Fruit fly (Drosophila melanogaster): Measurements from ENCODE around the gene Nrt.
A peak's percentile ranks its signal among the peaks of the same experiment; 100 is the strongest.

The Nrt gene

dm6 chr3L:16808139-16808538, 42.3 kb downstream of the Nrt start (continued):
- TF ChIP-seq tup (GFP tag; optimal IDR thresholded peaks at IDR 0.05) (no peak), gfzf (GFP tag; optimal IDR thresholded peaks at IDR 0.05) (peak; percentile 97), CG2875 (GFP tag; optimal IDR thresholded peaks at IDR 0.05) (no peak), Dref (GFP tag; IDR thresholded peaks at IDR 0.05) (no peak), CTCF (GFP tag; optimal IDR thresholded peaks at IDR 0.05) (peak; percentile 49), trh (GFP tag; optimal IDR thresholded peaks at IDR 0.05) (no peak), gcm2 (GFP tag; optimal IDR thresholded peaks at IDR 0.05) (no peak), sug (tag; optimal IDR thresholded peaks at IDR 0.05) (peak; percentile 43), CG4617 (GFP tag; optimal IDR thresholded peaks at IDR 0.05; ENCODE audit: borderline replicate concordance) (peak; percentile 68), zen (tag; optimal IDR thresholded peaks at IDR 0.05) (peak; percentile 32), Bgb (GFP tag; IDR thresholded peaks at IDR 0.05; ENCODE audit: partially characterized antibody) (peak; percentile 55), CG42726 (GFP tag; IDR thresholded peaks at IDR 0.05; ENCODE audit: partially characterized antibody) (peak; percentile 66), CG18011 (GFP tag; optimal IDR thresholded peaks at IDR 0.05) (peak; percentile 100), sob (GFP tag; IDR thresholded peaks at IDR 0.05) (peak; percentile 45; the same call in 1 of the 2 replicates), gcm (GFP tag; optimal IDR thresholded peaks at IDR 0.05) (no peak), CG34422 (GFP tag; IDR thresholded peaks at IDR 0.05) (peak; percentile 78; the same call in 1 of the 3 replicates), CG11456 (GFP tag; IDR thresholded peaks at IDR 0.05) (peak; percentile 54; the same call in 1 of the 3 replicates), en (GFP tag; optimal IDR thresholded peaks at IDR 0.05) (no peak), CG2199 (GFP tag; IDR thresholded peaks at IDR 0.05) (peak; percentile 87), Oaz (GFP tag; IDR thresholded peaks at IDR 0.05) (no peak), CG10274 (GFP tag; optimal IDR thresholded peaks at IDR 0.05) (no peak), CG10147 (GFP tag; optimal IDR thresholded peaks at IDR 0.05) (no peak), kni (GFP tag; optimal IDR thresholded peaks at IDR 0.05) (no peak), CG33213 (GFP tag; optimal IDR thresholded peaks at IDR 0.05) (peak; percentile 86), sqz (GFP tag; optimal IDR thresholded peaks at IDR 0.05) (peak; percentile 42), seq (GFP tag; IDR thresholded peaks at IDR 0.05) (no peak), ttk (GFP tag; IDR thresholded peaks at IDR 0.05) (no peak), CG17802 (tag; optimal IDR thresholded peaks at IDR 0.05) (peak; percentile 88), ems (GFP tag; optimal IDR thresholded peaks at IDR 0.05) (no peak), CoRest (tag; optimal IDR thresholded peaks at IDR 0.05) (peak; percentile 90), zf30C (GFP tag; optimal IDR thresholded peaks at IDR 0.05) (no peak), Fer2 (tag; optimal IDR thresholded peaks at IDR 0.05) (no peak), CG16863 (GFP tag; optimal IDR thresholded peaks at IDR 0.05) (no peak), CG9932 (GFP tag; IDR thresholded peaks at IDR 0.05) (peak; percentile 51; the same call in 1 of the 2 replicates), Abd-B (GFP tag; optimal IDR thresholded peaks at IDR 0.05) (peak; percentile 79), CG31441 (GFP tag; IDR thresholded peaks at IDR 0.05) (0 out of 2 replicates have a peak, but pooled peaks have one; percentile 27), Max (GFP tag; optimal IDR thresholded peaks at IDR 0.05) (peak; percentile 74), nom (GFP tag; optimal IDR thresholded peaks at IDR 0.05) (no peak), CG12769 (tag; optimal IDR thresholded peaks at IDR 0.05) (peak; percentile 38), wdn (GFP tag; IDR thresholded peaks at IDR 0.05) (no peak), CG12391 (tag; optimal IDR thresholded peaks at IDR 0.05) (peak; percentile 41), mirr (GFP tag; optimal IDR thresholded peaks at IDR 0.05) (no peak), tin (GFP tag; optimal IDR thresholded peaks at IDR 0.05) (no peak), unpg (GFP tag; optimal IDR thresholded peaks at IDR 0.05) (no peak), D (optimal IDR thresholded peaks at IDR 0.05) (no peak), D (GFP tag; optimal IDR thresholded peaks at IDR 0.05) (no peak), Sox102F (GFP tag; optimal IDR thresholded peaks at IDR 0.05) (no peak), chn (GFP tag; optimal IDR thresholded peaks at IDR 0.05) (no peak), nmo (GFP tag; optimal IDR thresholded peaks at IDR 0.05) (peak; percentile 70), Adf1 (GFP tag; IDR thresholded peaks at IDR 0.05) (peak; percentile 10; the same call in 1 of the 2 replicates), GATAe (GFP tag; conservative IDR thresholded peaks at IDR 0.05) (peak; percentile 44; the same call in 1 of the 2 replicates)

All from whole organism, embryonic.